Worm (Caenorhabditis elegans) whole organism, L3 larva: ENCODE data around the gene Y19D10B.8.

ENCODE experiments used
- R02D3.7 ChIP-seq: fragments of 150-350 bp; optimal IDR thresholded peaks from 2 replicates; lab custom pipeline; 2014; ENCODE audit warnings: missing biosample characterization, missing genetic modification characterization
- ZK546.5 ChIP-seq: sonication (generic microtip); optimal IDR thresholded peaks from 2 replicates; lab custom pipeline; 2017; ENCODE audit warnings: missing biosample characterization, missing genetic modification characterization
- aly-2 ChIP-seq: fragments of 150-350 bp; optimal IDR thresholded peaks from 2 replicates; lab custom pipeline; 2014; ENCODE audit warnings: missing biosample characterization, missing genetic modification characterization
- ceh-16 ChIP-seq: sonication (generic microtip); optimal IDR thresholded peaks from 2 replicates; lab custom pipeline; 2017; ENCODE audit warnings: missing biosample characterization, missing genetic modification characterization
- ceh-28 ChIP-seq: fragments of 150-350 bp; optimal IDR thresholded peaks from 2 replicates; lab custom pipeline; 2014; ENCODE audit warnings: missing biosample characterization, missing genetic modification reagents, missing genetic modification characterization
- ceh-82 ChIP-seq: fragments of 150-350 bp; optimal IDR thresholded peaks from 2 replicates; lab custom pipeline; 2014; ENCODE audit warnings: missing biosample characterization, missing genetic modification characterization
- ceh-9 ChIP-seq: sonication (generic microtip); optimal IDR thresholded peaks from 2 replicates; lab custom pipeline; 2018; ENCODE audit warnings: missing biosample characterization, missing genetic modification characterization
- daf-12 ChIP-seq: fragments of 150-350 bp; optimal IDR thresholded peaks from 2 replicates; lab custom pipeline; 2014; ENCODE audit warnings: missing biosample characterization, missing genetic modification reagents, missing genetic modification characterization
- egl-27 ChIP-seq: sonication (generic microtip); optimal IDR thresholded peaks from 4 replicates; lab custom pipeline; 2017; ENCODE audit warnings: missing biosample characterization, missing genetic modification reagents, missing genetic modification characterization
- egl-5 ChIP-seq: fragments of 150-350 bp; optimal IDR thresholded peaks from 2 replicates; lab custom pipeline; 2017; ENCODE audit warnings: missing biosample characterization, missing genetic modification reagents, missing genetic modification characterization, inconsistent platforms
- elt-1 ChIP-seq: fragments of 150-350 bp; optimal IDR thresholded peaks from 2 replicates; lab custom pipeline; 2014; ENCODE audit warnings: missing biosample characterization, missing genetic modification characterization
- elt-2 ChIP-seq: sonication (generic microtip); optimal IDR thresholded peaks from 2 replicates; lab custom pipeline; 2016; ENCODE audit warnings: missing genetic modification reagents, mild to moderate bottlenecking, missing genetic modification characterization, missing compliant biosample characterization
- fos-1 ChIP-seq: fragments of 150-350 bp; optimal IDR thresholded peaks from 2 replicates; lab custom pipeline; 2014; ENCODE audit warnings: missing biosample characterization, missing genetic modification characterization
- hmg-11 ChIP-seq: sonication (generic microtip); optimal IDR thresholded peaks from 2 replicates; lab custom pipeline; 2016; ENCODE audit warnings: missing genetic modification characterization, missing compliant biosample characterization
- jun-1 ChIP-seq: fragments of 150-350 bp; optimal IDR thresholded peaks from 2 replicates; lab custom pipeline; 2014; ENCODE audit warnings: missing biosample characterization, missing genetic modification reagents, missing genetic modification characterization
- lin-39 ChIP-seq: fragments of 150-350 bp; optimal IDR thresholded peaks from 2 replicates; lab custom pipeline; 2018; ENCODE audit warnings: missing biosample characterization, missing genetic modification reagents, missing genetic modification characterization
- mdl-1 ChIP-seq: fragments of 150-350 bp; optimal IDR thresholded peaks from 2 replicates; lab custom pipeline; 2014; ENCODE audit warnings: missing biosample characterization, missing genetic modification characterization
- mml-1 ChIP-seq: fragments of 150-350 bp; sonication (generic microtip); optimal IDR thresholded peaks from 3 replicates; lab custom pipeline; 2014; ENCODE audit warnings: missing biosample characterization, missing genetic modification characterization
- nfya-1 ChIP-seq: sonication (generic microtip); optimal IDR thresholded peaks from 2 replicates; lab custom pipeline; 2017; ENCODE audit warnings: missing genetic modification characterization, mild to moderate bottlenecking, missing compliant biosample characterization, antibody characterized with exemption, moderate library complexity; ENCODE audit not compliant: insufficient read depth
- nhr-11 ChIP-seq: fragments of 150-350 bp; optimal IDR thresholded peaks from 2 replicates; lab custom pipeline; 2014; ENCODE audit warnings: missing biosample characterization, missing genetic modification characterization
- nhr-12 ChIP-seq: fragments of 150-350 bp; optimal IDR thresholded peaks from 2 replicates; lab custom pipeline; 2014; ENCODE audit warnings: missing biosample characterization, missing genetic modification characterization
- nhr-23 ChIP-seq: fragments of 150-350 bp; optimal IDR thresholded peaks from 2 replicates; lab custom pipeline; 2014; ENCODE audit warnings: missing biosample characterization, missing genetic modification reagents, missing genetic modification characterization
- nhr-25 ChIP-seq: sonication (generic microtip); optimal IDR thresholded peaks from 2 replicates; lab custom pipeline; 2017; ENCODE audit warnings: missing biosample characterization, missing genetic modification characterization
- nhr-28 ChIP-seq: fragments of 150-350 bp; optimal IDR thresholded peaks from 2 replicates; lab custom pipeline; 2014; ENCODE audit warnings: missing biosample characterization, missing genetic modification characterization
- nhr-43 ChIP-seq: sonication (generic microtip); optimal IDR thresholded peaks from 2 replicates; lab custom pipeline; 2016; ENCODE audit warnings: mild to moderate bottlenecking, missing genetic modification characterization, missing compliant biosample characterization; ENCODE audit not compliant: poor library complexity, severe bottlenecking
- nhr-67 ChIP-seq: fragments of 150-350 bp; optimal IDR thresholded peaks from 2 replicates; lab custom pipeline; 2014; ENCODE audit warnings: missing biosample characterization, missing genetic modification characterization
- nhr-76 ChIP-seq: fragments of 150-350 bp; sonication (generic microtip); optimal IDR thresholded peaks from 5 replicates; lab custom pipeline; 2014; ENCODE audit warnings: missing biosample characterization, missing genetic modification characterization
- pha-4 ChIP-seq: fragments of 150-350 bp; optimal IDR thresholded peaks from 2 replicates; lab custom pipeline; 2014; ENCODE audit warnings: missing biosample characterization, missing genetic modification reagents, missing genetic modification characterization
- skn-1 ChIP-seq: fragments of 150-350 bp; optimal IDR thresholded peaks from 2 replicates; lab custom pipeline; 2014; ENCODE audit warnings: missing biosample characterization, missing genetic modification characterization
- tbx-2 ChIP-seq: sonication (generic microtip); optimal IDR thresholded peaks from 2 replicates; lab custom pipeline; 2016; ENCODE audit warnings: mild to moderate bottlenecking, missing genetic modification characterization, missing compliant biosample characterization
- unc-39 ChIP-seq: sonication (generic microtip); optimal IDR thresholded peaks from 4 replicates; lab custom pipeline; 2017; ENCODE audit warnings: missing biosample characterization, missing genetic modification characterization
- unc-62 ChIP-seq: fragments of 150-350 bp; sonication (generic microtip); optimal IDR thresholded peaks from 4 replicates; lab custom pipeline; 2014; ENCODE audit warnings: missing biosample characterization, missing genetic modification reagents, missing genetic modification characterization
- zag-1 ChIP-seq: fragments of 150-350 bp; optimal IDR thresholded peaks from 2 replicates; lab custom pipeline; 2014; ENCODE audit warnings: missing biosample characterization, missing genetic modification characterization
- ztf-11 ChIP-seq: fragments of 150-350 bp; optimal IDR thresholded peaks from 2 replicates; lab custom pipeline; 2014; ENCODE audit warnings: missing biosample characterization, missing genetic modification characterization

Gene Y19D10B.8

DNA sequence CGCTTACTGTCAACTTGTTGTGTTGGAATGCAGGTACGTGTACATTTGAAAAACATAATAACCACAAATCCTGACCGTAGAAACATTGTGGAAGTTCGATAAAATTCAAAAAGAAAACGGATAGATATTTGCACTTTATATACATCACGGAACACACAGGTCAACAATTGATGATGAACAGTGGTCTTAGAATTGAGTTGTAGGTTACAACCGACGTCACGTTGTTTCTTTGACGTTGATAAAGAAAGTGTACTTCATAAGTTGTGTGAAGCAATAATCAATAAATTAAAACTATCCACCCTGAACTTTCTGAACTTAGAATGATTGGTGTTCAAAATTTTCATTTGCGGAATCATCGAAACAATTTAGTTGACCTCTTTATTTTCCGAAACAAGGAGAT lies 29.1 kb downstream of the Y19D10B.8 start, which contains the start of gene Y5H2A.1:
Y5H2A.1 (minus strand) TSS at position 101 of the 400 bp plus-strand sequence.
- TF ChIP-seq lin-39 = no peak
- no peak for TF ChIP-seq R02D3.7 (tag; lab: Kevin White, UChicago)
- TF ChIP-seq ceh-82 = no peak
- TF ChIP-seq egl-5 = no peak
- TF ChIP-seq pha-4 (tag; lab: Kevin White, UChicago) = no peak

ce11 chrV:2266958-2267357 lies 33.8 kb downstream of the Y19D10B.8 start, which contains the start of gene nhr-275:
Gene nhr-275, minus strand, starts transcription at chrV:2267058.
- no peak for TF ChIP-seq elt-2 (tag; lab: Kevin White, UChicago)
- TF ChIP-seq nhr-67 (tag; lab: Kevin White, UChicago) = no peak
- no peak for TF ChIP-seq ceh-16 (tag; lab: Kevin White, UChicago)
- no peak for TF ChIP-seq tbx-2 (tag; lab: Kevin White, UChicago)
- no peak for TF ChIP-seq nhr-11 (tag; lab: Kevin White, UChicago)
- TF ChIP-seq R02D3.7 (tag; lab: Kevin White, UChicago) = no peak
- TF ChIP-seq mdl-1 (tag; lab: Kevin White, UChicago) = no peak
- no peak for TF ChIP-seq skn-1 (tag; lab: Kevin White, UChicago)
- TF ChIP-seq ceh-9 (tag; lab: Kevin White, UChicago) = no peak
- TF ChIP-seq ZK546.5 (tag; lab: Kevin White, UChicago) = no peak

DNA sequence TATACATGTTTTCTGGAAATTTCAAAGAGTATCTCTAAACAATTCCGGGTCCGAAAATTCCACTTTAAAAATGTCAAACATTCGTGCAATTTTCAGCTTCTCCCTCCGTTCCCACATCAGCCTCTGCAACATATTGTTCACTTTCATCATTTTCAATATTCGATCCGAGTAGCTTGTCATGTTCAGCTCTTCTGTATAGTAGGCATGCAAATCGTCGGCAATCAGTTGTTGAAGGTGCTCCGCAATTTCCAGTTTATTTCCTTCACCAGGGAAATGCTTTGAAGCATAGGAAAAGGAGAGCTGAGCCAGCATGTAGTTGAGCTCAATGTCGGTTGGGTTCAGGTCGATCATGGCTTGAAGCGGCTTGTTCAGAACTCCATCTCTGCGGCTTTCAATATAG lies 35.9 kb downstream of the Y19D10B.8 start:
- no peak for TF ChIP-seq nfya-1 (tag; lab: Kevin White, UChicago)
- no peak for TF ChIP-seq ceh-28 (tag; lab: Kevin White, UChicago)
- TF ChIP-seq unc-39 (tag; lab: Kevin White, UChicago) = no peak
- TF ChIP-seq ceh-16 (tag; lab: Kevin White, UChicago) = no peak
- TF ChIP-seq jun-1 (tag; lab: Kevin White, UChicago) = no peak
- no peak for TF ChIP-seq elt-1 (tag; lab: Kevin White, UChicago)
- TF ChIP-seq nhr-12 = no peak
- TF ChIP-seq tbx-2 (tag; lab: Kevin White, UChicago) = no peak
- no peak for TF ChIP-seq nhr-11 (tag; lab: Kevin White, UChicago)
- TF ChIP-seq ZK546.5 (tag; lab: Kevin White, UChicago) = no peak
- no peak for TF ChIP-seq zag-1 (tag; lab: Kevin White, UChicago)
- no peak for TF ChIP-seq hmg-11 (tag; lab: Kevin White, UChicago)
- no peak for TF ChIP-seq nhr-25 (tag; lab: Kevin White, UChicago)

DNA sequence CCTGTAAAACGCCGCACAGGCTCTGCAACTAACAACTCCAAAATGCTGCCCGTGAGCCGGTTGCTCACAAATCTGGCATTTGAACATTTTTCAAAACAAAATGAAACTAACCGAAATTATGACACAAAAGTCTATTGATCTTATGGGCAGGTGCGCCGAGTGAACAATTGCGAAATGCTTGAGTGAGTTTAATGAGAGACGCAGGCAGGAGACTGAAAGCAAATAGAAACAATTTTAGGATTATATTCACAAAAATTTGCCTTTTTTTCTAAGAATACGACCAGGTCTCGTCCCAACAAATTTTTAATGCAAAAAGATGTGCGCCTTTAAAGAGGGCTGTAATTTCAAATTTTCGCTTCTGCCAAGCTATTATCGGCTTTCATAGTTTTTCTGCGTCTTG lies 36.4 kb downstream of the Y19D10B.8 start, which contains the start of gene nhr-183:
nhr-183 (minus strand) TSS at position 180 of the 400 bp plus-strand sequence.
- TF ChIP-seq pha-4 (tag; lab: Kevin White, UChicago) = peak; percentile 46
- TF ChIP-seq zag-1 (tag; lab: Kevin White, UChicago) = no peak

ce11 chrV:2260660-2261059 lies 40.1 kb downstream of the Y19D10B.8 start, which contains the start of gene F41B5.12:
Gene F41B5.12, plus strand, starts transcription at chrV:2260960.
- TF ChIP-seq unc-62 (GFP tag; lab: Kevin White, UChicago) (no peak), unc-39 (tag; lab: Kevin White, UChicago) (no peak), aly-2 (tag; lab: Kevin White, UChicago) (no peak), nhr-23 (tag; lab: Kevin White, UChicago) (no peak), ceh-28 (tag; lab: Kevin White, UChicago) (no peak), zag-1 (tag; lab: Kevin White, UChicago) (no peak), fos-1 (tag; lab: Kevin White, UChicago) (no peak), nhr-76 (tag; lab: Kevin White, UChicago) (no peak), elt-1 (tag; lab: Kevin White, UChicago) (no peak), nhr-28 (no peak), nhr-67 (tag; lab: Kevin White, UChicago) (no peak), daf-12 (tag; lab: Kevin White, UChicago) (no peak), ztf-11 (no peak), hmg-11 (tag; lab: Kevin White, UChicago) (no peak), ceh-16 (tag; lab: Kevin White, UChicago) (no peak), egl-27 (tag; lab: Kevin White, UChicago) (no peak), mml-1 (tag; lab: Kevin White, UChicago) (no peak), nhr-43 (tag; lab: Kevin White, UChicago) (no peak)
